Worm (Caenorhabditis elegans): ENCODE data around the gene T28D9.4.

ce11 chrII:6493139-6493538 lies 16.4 kb downstream of the T28D9.4 start:
- TF ChIP-seq pha-4 (tag; optimal IDR thresholded peaks at IDR 0.05), result no peak
- no peak for TF ChIP-seq T23F11.4 (GFP tag; optimal IDR thresholded peaks at IDR 0.05)
- TF ChIP-seq nfya-1 (tag; optimal IDR thresholded peaks at IDR 0.05), result no peak
- no peak for TF ChIP-seq dve-1 (tag; optimal IDR thresholded peaks at IDR 0.05)
- no peak for TF ChIP-seq pag-3 (tag; optimal IDR thresholded peaks at IDR 0.05; ENCODE audit: borderline replicate concordance)
- TF ChIP-seq dmd-4 (tag; optimal IDR thresholded peaks at IDR 0.05; ENCODE audit: borderline replicate concordance), result no peak
- no peak for TF ChIP-seq pqm-1 (tag; optimal IDR thresholded peaks at IDR 0.05)
- TF ChIP-seq madf-2 (tag; optimal IDR thresholded peaks at IDR 0.05), result no peak
- no peak for TF ChIP-seq che-1 (tag; optimal IDR thresholded peaks at IDR 0.05)
- TF ChIP-seq sox-2 (GFP tag; IDR thresholded peaks at IDR 0.05), result no peak
- TF ChIP-seq ama-1 (optimal IDR thresholded peaks at IDR 0.05), result no peak
- no peak for TF ChIP-seq rnt-1 (tag; optimal IDR thresholded peaks at IDR 0.05)
- TF ChIP-seq ets-4 (tag; optimal IDR thresholded peaks at IDR 0.05), result no peak
- no peak for TF ChIP-seq eyg-1 (tag; optimal IDR thresholded peaks at IDR 0.05)
